Worm (Caenorhabditis elegans) whole organism, L3 larva: ENCODE results near the gene F08G5.3.

Experiments used
- ceh-82 ChIP-seq: fragments of 150-350 bp; optimal IDR thresholded peaks from 2 replicates; lab custom pipeline; 2014; ENCODE audit warnings: missing biosample characterization, missing genetic modification characterization
- ceh-9 ChIP-seq: sonication (generic microtip); optimal IDR thresholded peaks from 2 replicates; lab custom pipeline; 2018; ENCODE audit warnings: missing biosample characterization, missing genetic modification characterization
- elt-3 ChIP-seq, 3 experiments: fragments of 150-350 bp in 1 of 3; sonication (generic microtip) in 2 of 3; optimal IDR thresholded peaks; 2 replicates in 2 of 3; 4 replicates in 1 of 3; lab custom pipeline; 2014 to 2017; ENCODE audit warnings: missing biosample characterization in 3 of 3, missing genetic modification characterization in 3 of 3
- fkh-10 ChIP-seq: sonication (generic microtip); optimal IDR thresholded peaks from 2 replicates; lab custom pipeline; 2017; ENCODE audit warnings: missing biosample characterization, missing genetic modification reagents, missing genetic modification characterization
- lin-15B ChIP-seq: fragments of 150-350 bp; optimal IDR thresholded peaks from 2 replicates; lab custom pipeline; 2014; ENCODE audit warnings: missing biosample characterization, missing genetic modification characterization
- lin-39 ChIP-seq: fragments of 150-350 bp; optimal IDR thresholded peaks from 2 replicates; lab custom pipeline; 2018; ENCODE audit warnings: missing biosample characterization, missing genetic modification reagents, missing genetic modification characterization
- mdl-1 ChIP-seq: fragments of 150-350 bp; optimal IDR thresholded peaks from 2 replicates; lab custom pipeline; 2014; ENCODE audit warnings: missing biosample characterization, missing genetic modification characterization
- nhr-11 ChIP-seq: fragments of 150-350 bp; optimal IDR thresholded peaks from 2 replicates; lab custom pipeline; 2014; ENCODE audit warnings: missing biosample characterization, missing genetic modification characterization
- nhr-28 ChIP-seq: fragments of 150-350 bp; optimal IDR thresholded peaks from 2 replicates; lab custom pipeline; 2014; ENCODE audit warnings: missing biosample characterization, missing genetic modification characterization
- pha-4 ChIP-seq: fragments of 150-350 bp; optimal IDR thresholded peaks from 2 replicates; lab custom pipeline; 2014; ENCODE audit warnings: missing biosample characterization, missing genetic modification reagents, missing genetic modification characterization
- snpc-4 ChIP-seq: fragments of 150-350 bp; optimal IDR thresholded peaks from 2 replicates; lab custom pipeline; 2014; ENCODE audit warnings: missing biosample characterization, missing genetic modification characterization
- ztf-11 ChIP-seq: fragments of 150-350 bp; optimal IDR thresholded peaks from 2 replicates; lab custom pipeline; 2014; ENCODE audit warnings: missing biosample characterization, missing genetic modification characterization

- TF ChIP-seq mdl-1 (tag; lab: Kevin White, UChicago): no peak
- no peak for TF ChIP-seq ceh-9 (tag; lab: Kevin White, UChicago)
- no peak for TF ChIP-seq lin-39 (tag; lab: Kevin White, UChicago)
- TF ChIP-seq fkh-10 (GFP tag; lab: Kevin White, UChicago): no peak
- TF ChIP-seq snpc-4 (tag; lab: Kevin White, UChicago): no peak
- no peak for TF ChIP-seq pha-4 (tag; lab: Kevin White, UChicago)
- no peak for TF ChIP-seq lin-15B (tag; lab: Kevin White, UChicago)
- no peak for TF ChIP-seq elt-3 (tag; optimal IDR thresholded peaks at IDR 0.05; lab: Kevin White, UChicago)
- TF ChIP-seq ceh-82 (tag; lab: Kevin White, UChicago): no peak
- TF ChIP-seq ztf-11 (tag; lab: Kevin White, UChicago): no peak
- TF ChIP-seq nhr-28 (tag; lab: Kevin White, UChicago): no peak
- no peak for TF ChIP-seq nhr-11 (tag; lab: Kevin White, UChicago)
Observed at ce11 chrIV:12366571-12366970, 50.8 kb downstream of the F08G5.3 start.
